Worm (Caenorhabditis elegans): ENCODE results near the gene Y56A3A.41.

DNA sequence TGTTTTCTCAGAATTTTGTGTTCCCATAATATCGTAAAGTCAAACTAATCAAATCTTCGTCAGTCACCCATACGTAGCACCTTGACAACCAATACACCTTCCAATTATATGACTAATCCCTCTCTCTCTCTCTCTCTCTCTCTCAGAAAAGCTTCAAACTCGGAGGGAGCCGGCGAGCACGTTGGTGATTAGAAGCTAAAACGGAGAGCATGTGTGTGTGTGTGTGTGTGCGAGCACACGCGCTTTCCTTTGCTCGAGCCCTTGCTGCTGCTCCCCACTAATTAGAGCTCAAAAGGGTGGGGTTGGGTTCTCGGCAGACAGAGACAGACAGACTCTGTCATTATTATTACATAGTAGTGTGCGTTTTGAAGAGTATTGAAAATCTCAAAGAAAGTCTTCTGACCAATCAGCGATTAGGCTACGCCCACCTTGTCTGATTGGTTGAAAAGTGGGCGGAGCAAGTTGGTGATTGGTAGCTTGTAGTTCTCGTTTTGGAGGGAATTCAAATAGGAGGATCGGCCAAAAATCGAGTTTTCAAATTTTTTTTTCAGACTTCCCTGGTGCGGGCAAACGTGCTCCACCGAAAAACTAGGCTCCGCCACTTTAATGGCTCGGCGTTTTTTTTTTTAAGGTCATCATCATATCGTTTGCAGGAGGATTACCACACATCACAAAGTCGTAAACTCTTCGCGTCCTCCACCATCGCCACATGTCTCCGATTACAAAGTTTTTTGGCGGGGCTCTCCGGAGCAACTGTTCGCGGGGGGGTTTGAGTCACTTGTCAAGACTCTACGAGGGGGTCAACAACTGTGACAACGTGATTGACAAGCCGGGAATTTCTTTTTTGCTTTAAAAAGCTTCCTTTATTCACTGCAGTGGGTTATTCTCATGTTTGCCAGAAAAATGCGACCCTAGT, 42.5 kb upstream of the Y56A3A.41 start:
- TF ChIP-seq skn-1 (tag; optimal IDR thresholded peaks at IDR 0.05): no peak
- no peak for TF ChIP-seq elt-2 (tag; optimal IDR thresholded peaks at IDR 0.05)
- no peak for TF ChIP-seq pqm-1 (tag; optimal IDR thresholded peaks at IDR 0.05)
- no peak for TF ChIP-seq lin-15B (tag; optimal IDR thresholded peaks at IDR 0.05)
- TF ChIP-seq sptf-1 (tag; optimal IDR thresholded peaks at IDR 0.05): no peak
- TF ChIP-seq lin-35 (GFP tag; optimal IDR thresholded peaks at IDR 0.05): peak in 1 of 2 experiments; percentile 15
- no peak for TF ChIP-seq ets-5 (GFP tag; IDR thresholded peaks at IDR 0.05)
- no peak for TF ChIP-seq unc-130 (tag; optimal IDR thresholded peaks at IDR 0.05)
- TF ChIP-seq nhr-12 (tag; optimal IDR thresholded peaks at IDR 0.05): no peak
